Fruit fly (Drosophila melanogaster) Kc167 (cell line): ENCODE measurements around the gene Phyhd1.

Experiments used
- Myc ChIP-seq: fragments of >200 bp; optimal IDR thresholded peaks from 2 replicates; lab custom pipeline; 2017; ENCODE audit warnings: missing external identifiers
- Sin3A ChIP-seq: fragments of >200 bp; optimal IDR thresholded peaks from 2 replicates; lab custom pipeline; 2018; ENCODE audit warnings: missing external identifiers
- h ChIP-seq: fragments of >200 bp; optimal IDR thresholded peaks from 3 replicates; lab custom pipeline; 2018; ENCODE audit warnings: missing external identifiers
- insv ChIP-seq: fragments of >200 bp; optimal IDR thresholded peaks from 3 replicates; lab custom pipeline; 2018; ENCODE audit warnings: missing external identifiers
- psq ChIP-seq: fragments of >200 bp; optimal IDR thresholded peaks from 2 replicates; lab custom pipeline; 2017; ENCODE audit warnings: missing external identifiers
- ttk ChIP-seq: sonication (Bioruptor generic); optimal IDR thresholded peaks from 2 replicates; lab custom pipeline; 2017; ENCODE audit warnings: missing external identifiers

DNA sequence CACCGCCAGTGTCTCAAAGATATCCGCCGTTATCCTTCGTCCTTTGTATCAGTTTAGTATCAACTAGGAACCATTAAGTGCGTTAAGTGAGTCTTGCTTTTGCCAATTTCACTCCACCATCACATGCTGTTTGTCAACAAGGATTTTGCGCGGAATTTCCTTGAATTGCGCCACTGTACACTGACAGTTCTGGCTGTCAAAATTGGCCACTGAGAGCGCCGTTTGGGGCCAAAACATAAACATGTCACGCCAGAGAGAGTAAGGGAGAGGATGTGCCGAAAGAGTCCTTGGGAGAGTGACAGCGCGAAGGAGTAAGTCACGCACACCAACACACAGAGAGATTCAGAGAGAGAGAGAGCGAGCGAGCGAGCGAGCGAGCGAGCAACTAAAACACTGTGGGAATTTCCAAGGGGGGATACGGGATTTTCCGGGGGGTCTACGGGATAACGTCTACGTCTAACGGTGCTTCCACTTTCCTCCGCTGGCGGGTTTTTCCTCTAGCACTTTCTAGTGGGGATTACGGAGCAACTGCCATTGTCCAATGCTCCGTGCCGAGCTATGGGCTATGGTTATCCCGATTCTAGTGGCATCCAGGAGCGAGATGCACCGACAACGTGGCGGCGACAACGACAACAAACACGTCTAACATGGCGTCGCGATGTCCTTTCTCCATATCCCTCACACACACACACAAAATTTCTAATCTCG is 41.9 kb downstream of the Phyhd1 start:
- TF ChIP-seq psq (lab: Kevin White, UChicago) (no peak), Myc (lab: Kevin White, UChicago) (no peak), h (lab: Kevin White, UChicago) (no peak), Sin3A (no peak), insv (lab: Kevin White, UChicago) (no peak), ttk (no peak)
